Fruit fly (Drosophila melanogaster) whole organism, embryonic: Measurements from ENCODE around the gene CG32713.

Source experiments
- Ada2b ChIP-seq: fragments of 200-800 bp; sonication (Bioruptor generic); IDR thresholded peaks from 2 replicates; pipeline ENCODE4 v1.3.6; 2022; ENCODE audit warnings: missing biosample characterization, missing genetic modification characterization
- BtbVII ChIP-seq: fragments of 200-800 bp; sonication (Bioruptor generic); optimal IDR thresholded peaks from 3 replicates; lab custom pipeline; 2017; ENCODE audit warnings: missing biosample characterization, mild to moderate bottlenecking, missing genetic modification characterization
- Bteb2 ChIP-seq: fragments of 200-800 bp; sonication (Bioruptor generic); optimal IDR thresholded peaks from 2 replicates; lab custom pipeline; 2016; ENCODE audit warnings: missing biosample characterization, missing genetic modification characterization
- CG10267 ChIP-seq: fragments of 200-800 bp; sonication (Bioruptor generic); optimal IDR thresholded peaks from 2 replicates; lab custom pipeline; 2018; ENCODE audit warnings: missing biosample characterization, mild to moderate bottlenecking, missing genetic modification characterization, moderate library complexity
- CG13424 ChIP-seq: fragments of 200-800 bp; sonication (Bioruptor generic); optimal IDR thresholded peaks from 2 replicates; lab custom pipeline; 2019; ENCODE audit warnings: missing biosample characterization, mild to moderate bottlenecking, missing genetic modification characterization, moderate library complexity
- CG1602 ChIP-seq: fragments of 200-800 bp; sonication (Bioruptor generic); optimal IDR thresholded peaks from 3 replicates; lab custom pipeline; 2016; ENCODE audit warnings: missing biosample characterization, missing genetic modification characterization
- CG1603 ChIP-seq: fragments of 200-800 bp; sonication (Bioruptor generic); optimal IDR thresholded peaks from 2 replicates; lab custom pipeline; 2019; ENCODE audit warnings: missing biosample characterization, mild to moderate bottlenecking, missing genetic modification characterization, moderate library complexity
- CG17359 ChIP-seq: fragments of 200-800 bp; sonication (Bioruptor generic); optimal IDR thresholded peaks from 3 replicates; lab custom pipeline; 2018; ENCODE audit warnings: missing biosample characterization, mild to moderate bottlenecking, missing genetic modification characterization, moderate library complexity
- CG17361 ChIP-seq: fragments of 200-800 bp; sonication (Bioruptor generic); IDR thresholded peaks from 3 replicates; pipeline ENCODE4 v1.3.6; 2022; ENCODE audit warnings: missing biosample characterization, missing genetic modification characterization
- CG2202 ChIP-seq: fragments of 200-800 bp; sonication (Bioruptor generic); optimal IDR thresholded peaks from 2 replicates; lab custom pipeline; 2018; ENCODE audit warnings: missing biosample characterization, mild to moderate bottlenecking, missing genetic modification characterization
- CG3065 ChIP-seq: fragments of 200-800 bp; sonication (Bioruptor generic); optimal IDR thresholded peaks from 2 replicates; lab custom pipeline; 2016; ENCODE audit warnings: missing biosample characterization, missing genetic modification characterization
- CG34422 ChIP-seq: fragments of 200-800 bp; sonication (Bioruptor generic); IDR thresholded peaks from 3 replicates; pipeline ENCODE4 v1.3.6; 2022; ENCODE audit warnings: missing biosample characterization, missing genetic modification characterization
- CG3726 ChIP-seq: fragments of 200-800 bp; sonication (Bioruptor generic); IDR thresholded peaks from 3 replicates; pipeline ENCODE4, ENCODE4 v1.3.6; 2022; ENCODE audit warnings: missing biosample characterization, missing genetic modification characterization
- CG4328 ChIP-seq: fragments of 200-800 bp; sonication (Bioruptor generic); optimal IDR thresholded peaks from 3 replicates; lab custom pipeline; 2017; ENCODE audit warnings: missing biosample characterization, missing genetic modification reagents, missing genetic modification characterization
- CG6791 ChIP-seq: fragments of 200-800 bp; sonication (Bioruptor generic); IDR thresholded peaks from 3 replicates; pipeline ENCODE4 v1.3.6; 2022; ENCODE audit warnings: missing biosample characterization, missing genetic modification characterization; ENCODE audit not compliant: partially characterized antibody
- CG7372 ChIP-seq: fragments of 200-800 bp; sonication (Bioruptor generic); IDR thresholded peaks from 2 replicates; pipeline ENCODE4 v1.3.6; 2022; ENCODE audit warnings: missing biosample characterization, missing genetic modification characterization
- CG7987 ChIP-seq: fragments of 200-800 bp; sonication (Bioruptor generic); optimal IDR thresholded peaks from 2 replicates; lab custom pipeline; 2018; ENCODE audit warnings: missing biosample characterization, mild to moderate bottlenecking, missing genetic modification characterization, moderate library complexity
- CG8290 ChIP-seq, 3 experiments: fragments of 200-800 bp; sonication (Bioruptor generic); optimal IDR thresholded peaks; 2 replicates each; lab custom pipeline; 2016 to 2019; ENCODE audit warnings: missing biosample characterization in 3 of 3, missing genetic modification characterization in 3 of 3, mild to moderate bottlenecking in 2 of 3, moderate library complexity in 1 of 3
- CG8924 ChIP-seq: fragments of 200-800 bp; optimal IDR thresholded peaks from 3 replicates; lab custom pipeline; 2019; ENCODE audit warnings: missing biosample characterization, mild to moderate bottlenecking, missing genetic modification characterization, moderate library complexity
- CTCF ChIP-seq: fragments of 200-800 bp; sonication (Bioruptor generic); optimal IDR thresholded peaks from 2 replicates; lab custom pipeline; 2017; ENCODE audit warnings: missing biosample characterization, mild to moderate bottlenecking, missing genetic modification characterization, moderate library complexity
- D19A ChIP-seq: fragments of 200-800 bp; optimal IDR thresholded peaks from 3 replicates; lab custom pipeline; 2019; ENCODE audit warnings: missing biosample characterization, mild to moderate bottlenecking, missing genetic modification characterization, moderate library complexity
- H15 ChIP-seq: fragments of 200-800 bp; sonication (Bioruptor generic); IDR thresholded peaks from 3 replicates; pipeline ENCODE4 v1.3.6; 2022; ENCODE audit warnings: missing biosample characterization, missing genetic modification characterization
- HHEX ChIP-seq: fragments of 200-800 bp; sonication (Bioruptor generic); optimal IDR thresholded peaks from 3 replicates; lab custom pipeline; 2017; ENCODE audit warnings: missing biosample characterization, mild to moderate bottlenecking, missing genetic modification characterization, missing genetic modification reagents
- HmgD ChIP-seq: fragments of 200-800 bp; sonication (Bioruptor generic); optimal IDR thresholded peaks from 3 replicates; lab custom pipeline; 2016; ENCODE audit warnings: missing biosample characterization, missing genetic modification characterization
- Hr39 ChIP-seq: fragments of >200 bp; optimal IDR thresholded peaks from 2 replicates; lab custom pipeline; 2017
- Hr78 ChIP-seq, 2 experiments: fragments of 200-800 bp in 1 of 2; fragments of >200 bp in 1 of 2; sonication (Bioruptor generic) in 1 of 2; optimal IDR thresholded peaks; 2 replicates each; lab custom pipeline; 2017 to 2019; ENCODE audit warnings: missing biosample characterization in 2 of 2, missing genetic modification characterization in 2 of 2, mild to moderate bottlenecking in 1 of 2, moderate library complexity in 1 of 2
- NC2β ChIP-seq: fragments of 200-800 bp; sonication (Bioruptor generic); optimal IDR thresholded peaks from 2 replicates; lab custom pipeline; 2016; ENCODE audit warnings: missing biosample characterization, missing genetic modification characterization
- Nf-YB ChIP-seq: fragments of 200-800 bp; sonication (Bioruptor generic); optimal IDR thresholded peaks from 3 replicates; lab custom pipeline; 2019; ENCODE audit warnings: missing biosample characterization, mild to moderate bottlenecking, missing genetic modification characterization, moderate library complexity
- Nf-YC ChIP-seq: fragments of 200-800 bp; optimal IDR thresholded peaks from 3 replicates; lab custom pipeline; 2019; ENCODE audit warnings: missing biosample characterization, mild to moderate bottlenecking, missing genetic modification characterization, moderate library complexity
- Ptx1 ChIP-seq: fragments of 200-800 bp; sonication (Bioruptor generic); IDR thresholded peaks from 2 replicates; pipeline ENCODE4 v1.3.6; 2022; ENCODE audit warnings: missing biosample characterization, missing genetic modification characterization
- TFAM ChIP-seq: fragments of 200-800 bp; sonication (Bioruptor generic); optimal IDR thresholded peaks from 2 replicates; lab custom pipeline; 2017; ENCODE audit warnings: missing biosample characterization, missing genetic modification characterization, inconsistent platforms
- bsh ChIP-seq, 2 experiments: fragments of 200-800 bp; sonication (Bioruptor generic); optimal IDR thresholded peaks; 2 replicates each; lab custom pipeline; 2017 to 2018; ENCODE audit warnings: mild to moderate bottlenecking in 2 of 2, missing biosample characterization in 2 of 2, missing genetic modification characterization in 2 of 2, moderate library complexity in 1 of 2
- dan ChIP-seq: fragments of 200-800 bp; sonication (Bioruptor generic); IDR thresholded peaks from 2 replicates; pipeline ENCODE4 v1.3.6; 2022; ENCODE audit warnings: missing biosample characterization, missing genetic modification characterization
- dimm ChIP-seq: fragments of 200-800 bp; sonication (Bioruptor generic); IDR thresholded peaks from 2 replicates; pipeline ENCODE4 v1.3.6; 2022; ENCODE audit warnings: missing biosample characterization, missing genetic modification characterization
- emc ChIP-seq: fragments of 200-800 bp; sonication (Bioruptor generic); optimal IDR thresholded peaks from 2 replicates; lab custom pipeline; 2016; ENCODE audit warnings: missing biosample characterization, missing genetic modification characterization
- gce ChIP-seq: fragments of 200-800 bp; sonication (Bioruptor generic); IDR thresholded peaks from 3 replicates; pipeline ENCODE4 v1.3.6; 2022; ENCODE audit warnings: missing biosample characterization, missing genetic modification characterization
- hb ChIP-seq: fragments of 200-800 bp; sonication (Bioruptor generic); IDR thresholded peaks from 3 replicates; pipeline ENCODE4 v1.3.6; 2022; ENCODE audit warnings: missing biosample characterization, missing genetic modification characterization; ENCODE audit not compliant: partially characterized antibody
- kah ChIP-seq: fragments of 200-800 bp; sonication (Bioruptor generic); optimal IDR thresholded peaks from 2 replicates; lab custom pipeline; 2018; ENCODE audit warnings: missing biosample characterization, mild to moderate bottlenecking, missing genetic modification characterization
- otp ChIP-seq: fragments of 200-800 bp; sonication (Bioruptor generic); IDR thresholded peaks from 3 replicates; pipeline ENCODE4, ENCODE4 v1.3.6; 2022; ENCODE audit warnings: missing biosample characterization, missing genetic modification characterization
- pnt ChIP-seq: fragments of 200-800 bp; sonication (Bioruptor generic); optimal IDR thresholded peaks from 3 replicates; lab custom pipeline; 2016; ENCODE audit warnings: missing biosample characterization, missing genetic modification characterization
- rib ChIP-seq: fragments of 200-800 bp; sonication (Bioruptor generic); IDR thresholded peaks from 2 replicates; pipeline ENCODE4 v1.3.6; 2022; ENCODE audit warnings: missing biosample characterization, missing genetic modification characterization
- sens-2 ChIP-seq: fragments of 200-800 bp; sonication (Bioruptor generic); IDR thresholded peaks from 2 replicates; pipeline ENCODE4 v1.3.6; 2022; ENCODE audit warnings: missing biosample characterization, missing genetic modification characterization
- slp2 ChIP-seq: fragments of 200-800 bp; sonication (Bioruptor generic); optimal IDR thresholded peaks from 2 replicates; lab custom pipeline; 2016; ENCODE audit warnings: missing biosample characterization, missing genetic modification characterization
- sqz ChIP-seq: fragments of 200-800 bp; sonication (Bioruptor generic); optimal IDR thresholded peaks from 3 replicates; lab custom pipeline; 2018; ENCODE audit warnings: missing biosample characterization, mild to moderate bottlenecking, missing genetic modification characterization
- sr ChIP-seq: fragments of 200-800 bp; sonication (Bioruptor generic); IDR thresholded peaks from 3 replicates; pipeline ENCODE4 v1.3.6; 2022; ENCODE audit warnings: missing biosample characterization, missing genetic modification characterization

CG32713 gene

DNA sequence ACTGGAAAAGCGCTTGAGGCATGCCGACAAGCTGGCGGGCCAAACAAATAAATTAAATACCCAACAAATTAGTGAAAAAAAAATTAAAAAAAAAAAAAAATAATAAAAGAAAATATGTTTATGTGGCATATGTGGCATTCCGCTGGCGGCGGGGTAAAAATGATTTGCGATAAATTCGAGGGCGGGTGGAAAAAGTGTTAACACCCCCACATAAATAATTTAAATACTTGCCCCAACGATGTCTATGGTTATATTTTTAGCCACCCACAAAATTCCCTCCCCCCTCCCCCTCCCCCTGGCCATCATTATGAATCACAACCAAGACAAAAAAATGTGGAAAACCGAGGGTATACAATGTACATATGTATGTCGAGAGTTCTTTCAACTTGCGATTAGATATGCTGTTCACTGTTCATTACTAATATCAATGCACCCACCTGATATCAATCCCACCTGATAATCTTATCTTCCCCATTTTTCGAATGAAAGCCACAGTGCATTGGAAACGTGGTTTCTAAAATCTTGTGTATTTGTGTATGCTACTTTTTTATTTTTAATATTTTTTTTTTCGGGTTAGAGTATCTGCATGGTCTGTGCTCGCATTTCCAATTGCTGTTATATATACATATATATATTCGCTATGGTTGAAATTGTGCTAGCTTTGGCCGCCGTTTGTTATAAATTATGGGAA lies 7.1 kb downstream of the CG32713 start (continued):
- TF ChIP-seq D19A (tag; lab: Kevin White, UChicago): peak; percentile 85
- TF ChIP-seq CG1602: no peak

dm6 chrX:8448171-8448570 lies 9.3 kb downstream of the CG32713 start:
- no peak for TF ChIP-seq CG3065
- no peak for TF ChIP-seq CG4328 (GFP tag; lab: Kevin White, UChicago)
- TF ChIP-seq sr (GFP tag; lab: Robert Waterston, UW): peak; percentile 61; the same call in 1 of the 3 replicates
- TF ChIP-seq hb (GFP tag; lab: Robert Waterston, UW): no peak
- peak; percentile 57; the same call in 2 of the 3 replicates for TF ChIP-seq CG6791 (GFP tag; lab: Robert Waterston, UW)
- peak; percentile 85 for TF ChIP-seq Hr39 (lab: Kevin White, UChicago)
- TF ChIP-seq CTCF (GFP tag; lab: Kevin White, UChicago): peak; percentile 60
- TF ChIP-seq CG8290 (GFP tag; optimal IDR thresholded peaks at IDR 0.05; lab: Kevin White, UChicago): peak; percentile 50
- TF ChIP-seq CG8290 (tag; optimal IDR thresholded peaks at IDR 0.05; lab: Kevin White, UChicago): no peak
- no peak for TF ChIP-seq slp2 (GFP tag; lab: Kevin White, UChicago)
- no peak for TF ChIP-seq dan

DNA sequence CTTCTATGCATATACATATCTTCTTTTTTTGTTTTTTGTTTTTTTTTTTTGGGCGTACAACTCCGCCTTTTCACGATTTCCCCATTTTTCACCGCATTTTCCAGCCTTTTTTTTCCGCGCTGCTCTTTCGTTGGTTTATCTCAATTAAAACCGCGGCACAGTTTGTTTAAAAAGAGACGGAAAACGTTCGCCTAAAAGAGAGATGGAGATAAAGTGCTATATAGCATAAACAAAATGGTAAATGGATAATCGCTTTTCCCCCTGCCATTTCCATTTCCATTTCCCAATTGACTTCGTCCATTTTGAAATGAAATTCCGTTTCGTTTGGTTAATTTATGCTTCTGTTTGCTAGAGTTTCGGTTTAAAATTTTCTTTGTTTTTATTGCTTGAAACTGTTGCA lies 10.3 kb downstream of the CG32713 start:
- TF ChIP-seq CG7987: no peak
- TF ChIP-seq Nf-YB (GFP tag; lab: Kevin White, UChicago): peak; percentile 78
- no peak for TF ChIP-seq HmgD
- no peak for TF ChIP-seq Bteb2 (GFP tag; lab: Kevin White, UChicago)
- TF ChIP-seq CG17361 (GFP tag; lab: Robert Waterston, UW): no peak
- no peak for TF ChIP-seq otp (GFP tag; lab: Robert Waterston, UW)
- no peak for TF ChIP-seq CG10267
- TF ChIP-seq D19A (tag; lab: Kevin White, UChicago): no peak
- TF ChIP-seq NC2β (GFP tag; lab: Kevin White, UChicago): no peak
- TF ChIP-seq Nf-YC (tag; lab: Kevin White, UChicago): peak; percentile 50
- TF ChIP-seq emc (GFP tag; lab: Kevin White, UChicago): no peak
- no peak for TF ChIP-seq CG2202 (tag; lab: Kevin White, UChicago)

DNA sequence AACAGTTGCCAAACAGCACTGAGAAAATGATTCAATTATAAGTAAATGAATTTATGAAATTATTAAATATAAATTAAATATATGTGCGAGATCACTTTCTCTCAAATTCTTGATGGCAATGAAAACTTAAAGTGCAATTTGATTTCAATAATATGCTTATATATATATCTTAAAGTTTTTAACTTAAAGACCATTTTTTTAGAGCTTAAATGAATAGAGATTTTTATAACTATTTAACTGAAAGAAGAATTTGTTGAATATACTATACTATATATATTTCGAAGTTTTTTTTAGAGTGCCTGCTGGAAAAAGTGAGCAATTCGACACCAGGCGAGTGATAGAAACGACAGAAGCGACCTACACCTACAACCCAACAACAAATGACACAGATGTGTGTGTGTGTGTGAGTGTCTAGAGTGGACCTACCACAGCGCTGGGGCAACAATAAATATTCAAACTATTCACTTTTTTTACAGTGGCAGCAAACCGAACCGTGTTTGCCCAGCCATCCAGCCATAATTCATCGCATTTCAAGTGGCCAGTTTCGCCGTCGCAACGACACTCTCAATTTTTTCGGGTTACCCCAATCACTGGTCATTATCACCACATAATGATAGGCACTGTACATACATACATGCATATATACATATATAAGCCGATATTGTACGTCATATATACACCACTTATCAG lies 12.4 kb downstream of the CG32713 start:
- no peak for TF ChIP-seq H15
- TF ChIP-seq BtbVII: peak; percentile 11
- TF ChIP-seq TFAM (GFP tag; lab: Kevin White, UChicago): no peak
- peak; percentile 35 for TF ChIP-seq CG1603 (tag; lab: Kevin White, UChicago)
- peak; percentile 60 for TF ChIP-seq CG17359
- 0 out of 3 replicates have a peak, but pooled peaks have one; percentile 19 for TF ChIP-seq gce
- TF ChIP-seq dimm (GFP tag; lab: Robert Waterston, UW): no peak
- TF ChIP-seq Ptx1: peak; percentile 67
- TF ChIP-seq Hr78 (GFP tag; optimal IDR thresholded peaks at IDR 0.05; lab: Kevin White, UChicago): no peak
- TF ChIP-seq pnt: no peak
- TF ChIP-seq rib: no peak
- TF ChIP-seq CG7372 (GFP tag; lab: Robert Waterston, UW): 0 out of 2 replicates have a peak, but pooled peaks have one; percentile 8
- no peak; the same call in 2 of the 3 replicates for TF ChIP-seq CG34422
- TF ChIP-seq sens-2 (GFP tag; lab: Robert Waterston, UW): no peak
- TF ChIP-seq CG8924 (tag; lab: Kevin White, UChicago): peak; percentile 89
- TF ChIP-seq kah (GFP tag; lab: Kevin White, UChicago): no peak
- TF ChIP-seq HHEX (GFP tag; lab: Kevin White, UChicago): peak; percentile 27
- TF ChIP-seq CG3726: no peak
- no peak for TF ChIP-seq Ada2b
- peak; percentile 69 for TF ChIP-seq CG13424 (tag; lab: Kevin White, UChicago)
- peak; percentile 37 for TF ChIP-seq sqz (GFP tag; lab: Kevin White, UChicago)
- TF ChIP-seq bsh (GFP tag; optimal IDR thresholded peaks at IDR 0.05; lab: Kevin White, UChicago): peak in 1 of 2 experiments; percentile 74
